Fruit fly (Drosophila melanogaster): Measurements from ENCODE around the gene CG5800.
A peak's percentile ranks its signal among the peaks of the same experiment; 100 is the strongest.

Gene CG5800

DNA sequence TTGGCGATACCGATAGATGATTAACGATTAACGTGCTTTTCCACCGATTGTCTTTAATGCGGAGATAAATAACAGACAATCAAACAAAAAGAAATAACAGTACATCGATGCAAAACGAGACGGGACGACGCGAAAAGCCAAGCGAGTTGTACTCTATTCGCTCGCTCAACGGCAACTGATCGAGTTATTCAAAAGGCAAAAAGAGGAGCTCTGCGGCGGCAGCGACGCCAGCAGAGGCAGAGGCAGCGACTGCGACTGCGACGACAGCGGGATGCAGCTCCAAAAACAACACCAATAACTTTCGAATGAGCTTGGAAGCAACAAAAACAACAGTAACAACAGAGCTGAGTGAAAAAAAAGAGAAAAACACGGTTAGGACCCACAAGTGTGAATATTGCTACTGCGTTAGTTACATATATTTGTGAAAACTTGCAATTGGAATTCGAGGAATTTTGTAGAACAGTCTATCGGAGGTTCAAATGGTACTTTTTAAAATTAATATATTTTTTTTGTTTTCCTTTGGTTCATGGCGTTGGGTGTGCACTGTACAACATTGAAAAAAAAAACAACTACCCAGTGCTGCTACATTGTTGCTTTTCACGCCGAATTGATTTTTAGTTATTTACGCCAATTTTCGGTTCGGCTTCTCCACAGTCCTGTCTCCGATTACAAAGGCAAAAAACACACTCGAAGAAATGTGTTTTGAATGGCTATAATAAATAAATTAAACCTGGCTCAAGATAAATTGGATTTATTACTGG lies 46.8 kb downstream of the CG5800 start (continued):
- TF ChIP-seq run (tag; optimal IDR thresholded peaks at IDR 0.05), result peak; percentile 16
- TF ChIP-seq E2f2 (GFP tag; IDR thresholded peaks at IDR 0.05), result peak; percentile 60
- peak; percentile 75 for TF ChIP-seq CG31441 (GFP tag; IDR thresholded peaks at IDR 0.05)
- TF ChIP-seq Oaz (GFP tag; IDR thresholded peaks at IDR 0.05), result peak; percentile 76
- TF ChIP-seq sd (tag; optimal IDR thresholded peaks at IDR 0.05), result peak; percentile 1
- peak; percentile 51; the same call in 1 of the 2 replicates for TF ChIP-seq dati (GFP tag; IDR thresholded peaks at IDR 0.05)
- TF ChIP-seq MBD-R2 (GFP tag; IDR thresholded peaks at IDR 0.05), result no peak; the same call in 1 of the 2 replicates
- TF ChIP-seq HLH54F (GFP tag; optimal IDR thresholded peaks at IDR 0.05), result peak; percentile 19
- TF ChIP-seq crp (GFP tag; optimal IDR thresholded peaks at IDR 0.05), result no peak
- peak; percentile 59; the same call in 1 of the 2 replicates for TF ChIP-seq dimm (GFP tag; IDR thresholded peaks at IDR 0.05)
- peak in 1 of 2 experiments; percentile 60 for TF ChIP-seq dpn (GFP tag; optimal IDR thresholded peaks at IDR 0.05)
- TF ChIP-seq Med (GFP tag), result peak; percentile 83
- TF ChIP-seq CG9797 (GFP tag; optimal IDR thresholded peaks at IDR 0.05), result no peak
- TF ChIP-seq CG11247 (GFP tag; IDR thresholded peaks at IDR 0.05), result peak; percentile 66
- no peak for TF ChIP-seq Bteb2 (GFP tag; optimal IDR thresholded peaks at IDR 0.05)
- TF ChIP-seq zfh2 (GFP tag; optimal IDR thresholded peaks at IDR 0.05), result no peak
- peak; percentile 72 for TF ChIP-seq ranshi (GFP tag; IDR thresholded peaks at IDR 0.05)
- TF ChIP-seq CG6654 (GFP tag; optimal IDR thresholded peaks at IDR 0.05), result no peak
- no peak for TF ChIP-seq Trl (optimal IDR thresholded peaks at IDR 0.05)
- TF ChIP-seq Trl (GFP tag; optimal IDR thresholded peaks at IDR 0.05), result no peak
- TF ChIP-seq CG12299 (tag; optimal IDR thresholded peaks at IDR 0.05), result no peak
- TF ChIP-seq CG2875 (GFP tag; optimal IDR thresholded peaks at IDR 0.05), result peak; percentile 58
- TF ChIP-seq bowl (GFP tag; IDR thresholded peaks at IDR 0.05), result no peak; the same call in 1 of the 2 replicates
- TF ChIP-seq ase (GFP tag; IDR thresholded peaks at IDR 0.05), result peak; percentile 84
- no peak for TF ChIP-seq schlank (tag; optimal IDR thresholded peaks at IDR 0.05)
- TF ChIP-seq CG17568 (GFP tag; optimal IDR thresholded peaks at IDR 0.05), result peak; percentile 30
- TF ChIP-seq onecut (GFP tag; IDR thresholded peaks at IDR 0.05), result peak; percentile 61
- TF ChIP-seq CG4730 (GFP tag; IDR thresholded peaks at IDR 0.05), result peak; percentile 79
- no peak for TF ChIP-seq bigmax (GFP tag; optimal IDR thresholded peaks at IDR 0.05)
- no peak for TF ChIP-seq CG16815 (GFP tag; optimal IDR thresholded peaks at IDR 0.05)
- peak; percentile 85 for TF ChIP-seq H15 (GFP tag; IDR thresholded peaks at IDR 0.05)
- peak; percentile 26 for TF ChIP-seq trem (tag; optimal IDR thresholded peaks at IDR 0.05)
- peak; percentile 3 for TF ChIP-seq disco-r (GFP tag; optimal IDR thresholded peaks at IDR 0.05)
- peak; percentile 16 for TF ChIP-seq CG6683 (GFP tag; optimal IDR thresholded peaks at IDR 0.05)
- peak; percentile 90 for TF ChIP-seq CG32772 (GFP tag; IDR thresholded peaks at IDR 0.05)
- peak in 1 of 3 experiments; percentile 42 for TF ChIP-seq lola (GFP tag; optimal IDR thresholded peaks at IDR 0.05)
- TF ChIP-seq gsb (GFP tag; IDR thresholded peaks at IDR 0.05), result no peak
- TF ChIP-seq phol (tag; optimal IDR thresholded peaks at IDR 0.05), result peak; percentile 67
- peak; percentile 47 for TF ChIP-seq CG9727 (GFP tag; optimal IDR thresholded peaks at IDR 0.05)
- TF ChIP-seq nom (GFP tag; optimal IDR thresholded peaks at IDR 0.05), result peak; percentile 95
- TF ChIP-seq CG9609 (GFP tag; optimal IDR thresholded peaks at IDR 0.05), result no peak
- TF ChIP-seq CG10462 (GFP tag; optimal IDR thresholded peaks at IDR 0.05), result peak; percentile 5
- no peak for TF ChIP-seq CG16779 (GFP tag; IDR thresholded peaks at IDR 0.05)
- peak; percentile 90 for TF ChIP-seq ken (GFP tag; IDR thresholded peaks at IDR 0.05)
- no peak for TF ChIP-seq crc (GFP tag; optimal IDR thresholded peaks at IDR 0.05)
- no peak for TF ChIP-seq Deaf1 (tag; optimal IDR thresholded peaks at IDR 0.05)
- TF ChIP-seq CG10147 (GFP tag; optimal IDR thresholded peaks at IDR 0.05), result no peak
- peak; percentile 35 for TF ChIP-seq Meics (GFP tag; optimal IDR thresholded peaks at IDR 0.05)
- peak; percentile 35 for TF ChIP-seq gsb-n (tag; optimal IDR thresholded peaks at IDR 0.05)
- TF ChIP-seq Hmr (GFP tag; optimal IDR thresholded peaks at IDR 0.05), result peak; percentile 13
